Worm (Caenorhabditis elegans): ENCODE measurements around the gene atad-3.
A peak's percentile ranks its signal among the peaks of the same experiment; 100 is the strongest.

The atad-3 gene

DNA sequence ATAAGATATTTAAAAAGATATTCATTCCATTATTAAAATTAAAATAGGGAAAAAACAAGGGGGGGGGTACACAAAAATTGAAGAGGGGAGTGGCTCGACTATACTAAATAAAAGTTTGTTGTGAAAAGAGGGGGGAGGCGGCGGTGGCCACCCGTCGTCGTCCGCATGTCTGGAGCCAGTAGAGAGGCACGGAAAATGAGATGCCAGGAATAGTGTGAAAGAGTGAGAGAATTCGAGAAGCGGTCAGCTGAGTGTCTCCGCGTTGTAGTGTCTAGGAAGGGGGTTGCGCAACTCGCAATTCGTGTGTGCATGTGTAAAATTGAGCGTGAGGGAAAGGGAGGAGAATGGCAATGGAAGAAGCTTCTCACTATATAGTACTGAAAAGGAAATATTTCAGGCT, 46.5 kb upstream of the atad-3 start (continued):
- TF ChIP-seq mdl-1 (tag; optimal IDR thresholded peaks at IDR 0.05), result peak in 1 of 2 experiments; percentile 8
- no peak for TF ChIP-seq isw-1 (GFP tag; IDR thresholded peaks at IDR 0.05)
- peak in 1 of 3 experiments; percentile 27 for TF ChIP-seq ceh-82 (tag; optimal IDR thresholded peaks at IDR 0.05)
- no peak for TF ChIP-seq unc-30 (tag; optimal IDR thresholded peaks at IDR 0.05)
- no peak for TF ChIP-seq efl-3 (GFP tag; optimal IDR thresholded peaks at IDR 0.05)

DNA sequence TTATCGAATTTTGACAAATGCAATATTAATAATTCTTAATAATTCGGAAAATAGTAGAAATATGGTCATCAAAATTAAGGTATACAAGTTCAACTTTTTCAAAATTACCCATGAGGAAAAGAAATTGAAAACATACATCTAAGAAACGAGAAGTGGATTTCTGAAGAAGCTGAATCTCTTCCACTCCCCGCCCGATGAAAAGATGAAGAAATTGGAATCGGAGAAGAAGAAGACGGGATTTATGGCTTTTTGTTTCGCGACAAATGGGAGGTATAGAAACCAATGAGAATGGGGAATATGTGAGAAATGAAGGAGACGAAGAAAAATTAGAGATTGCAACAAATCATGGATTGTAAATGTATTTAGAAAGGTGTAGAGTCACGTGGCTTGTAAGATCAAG, 45.7 kb upstream of the atad-3 start:
- TF ChIP-seq egl-27 (tag; optimal IDR thresholded peaks at IDR 0.05), result no peak
- TF ChIP-seq dsc-1 (tag; optimal IDR thresholded peaks at IDR 0.05), result peak; percentile 54
- TF ChIP-seq nhr-71 (tag; optimal IDR thresholded peaks at IDR 0.05), result peak; percentile 46
- TF ChIP-seq ces-1 (GFP tag; optimal IDR thresholded peaks at IDR 0.05), result no peak
- TF ChIP-seq nhr-28 (tag; optimal IDR thresholded peaks at IDR 0.05), result no peak
- TF ChIP-seq lin-39 (tag; optimal IDR thresholded peaks at IDR 0.05), result no peak
- peak; percentile 43 for TF ChIP-seq rnt-1 (tag; optimal IDR thresholded peaks at IDR 0.05)
- no peak for TF ChIP-seq grh-1 (GFP tag; IDR thresholded peaks at IDR 0.05)
- no peak for TF ChIP-seq hlh-17 (GFP tag; optimal IDR thresholded peaks at IDR 0.05; ENCODE audit: borderline replicate concordance)
- no peak for TF ChIP-seq xbp-1 (tag; optimal IDR thresholded peaks at IDR 0.05)
- TF ChIP-seq F16B12.6 (tag; optimal IDR thresholded peaks at IDR 0.05), result no peak
- no peak for TF ChIP-seq pag-3 (tag; optimal IDR thresholded peaks at IDR 0.05; ENCODE audit: borderline replicate concordance, insufficient read depth)
- TF ChIP-seq mdl-1 (tag; optimal IDR thresholded peaks at IDR 0.05), result no peak
- TF ChIP-seq ztf-4 (tag; optimal IDR thresholded peaks at IDR 0.05), result no peak
- TF ChIP-seq vab-15 (tag; optimal IDR thresholded peaks at IDR 0.05), result no peak
- TF ChIP-seq ets-5 (GFP tag; IDR thresholded peaks at IDR 0.05), result no peak
- TF ChIP-seq aha-1 (tag; optimal IDR thresholded peaks at IDR 0.05), result no peak
- TF ChIP-seq irx-1 (tag; optimal IDR thresholded peaks at IDR 0.05), result no peak
- TF ChIP-seq nhr-19 (GFP tag; conservative IDR thresholded peaks at IDR 0.05), result no peak
- TF ChIP-seq hlh-4 (tag; optimal IDR thresholded peaks at IDR 0.05), result no peak
- TF ChIP-seq unc-86 (tag; optimal IDR thresholded peaks at IDR 0.05), result no peak
- TF ChIP-seq ceh-88 (GFP tag; IDR thresholded peaks at IDR 0.05), result no peak; the same call in 1 of the 2 replicates
- TF ChIP-seq blmp-1 (tag; optimal IDR thresholded peaks at IDR 0.05), result peak; percentile 53
- TF ChIP-seq nhr-47 (tag; optimal IDR thresholded peaks at IDR 0.05), result no peak
- TF ChIP-seq nhr-77 (tag; optimal IDR thresholded peaks at IDR 0.05), result no peak
- TF ChIP-seq sup-37 (GFP tag; optimal IDR thresholded peaks at IDR 0.05), result no peak
- TF ChIP-seq fos-1 (tag; optimal IDR thresholded peaks at IDR 0.05), result no peak
- TF ChIP-seq efl-3 (GFP tag; optimal IDR thresholded peaks at IDR 0.05), result no peak
- TF ChIP-seq alr-1 (tag; optimal IDR thresholded peaks at IDR 0.05; ENCODE audit: borderline replicate concordance), result no peak

DNA sequence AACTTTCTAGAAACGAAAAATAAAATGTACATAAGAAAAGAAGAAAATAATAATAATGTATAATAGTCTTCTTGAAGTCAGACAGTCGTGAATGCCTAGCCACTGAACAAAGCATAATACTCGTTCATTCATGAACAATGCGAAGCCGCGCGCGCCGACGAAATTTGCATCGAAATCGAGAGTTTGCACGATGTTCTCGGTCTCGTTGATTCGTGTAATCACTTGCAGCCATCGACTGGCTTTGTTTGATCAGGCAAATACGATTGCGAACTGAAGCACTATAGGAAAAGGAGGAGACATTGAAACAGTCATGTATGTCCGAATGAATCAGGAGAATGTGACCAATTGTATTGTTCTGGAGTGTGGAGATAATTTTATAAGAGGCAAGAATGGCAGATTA, 45.0 kb upstream of the atad-3 start:
- TF ChIP-seq mef-2 (tag; optimal IDR thresholded peaks at IDR 0.05) (no peak), mdl-1 (tag; optimal IDR thresholded peaks at IDR 0.05) (no peak), mep-1 (tag; optimal IDR thresholded peaks at IDR 0.05) (no peak), mab-9 (GFP tag; IDR thresholded peaks at IDR 0.05) (no peak), dpl-1 (GFP tag; optimal IDR thresholded peaks at IDR 0.05) (no peak), blmp-1 (tag; optimal IDR thresholded peaks at IDR 0.05) (peak; percentile 95), egl-27 (tag; optimal IDR thresholded peaks at IDR 0.05) (no peak), nhr-71 (tag; optimal IDR thresholded peaks at IDR 0.05) (no peak)

DNA sequence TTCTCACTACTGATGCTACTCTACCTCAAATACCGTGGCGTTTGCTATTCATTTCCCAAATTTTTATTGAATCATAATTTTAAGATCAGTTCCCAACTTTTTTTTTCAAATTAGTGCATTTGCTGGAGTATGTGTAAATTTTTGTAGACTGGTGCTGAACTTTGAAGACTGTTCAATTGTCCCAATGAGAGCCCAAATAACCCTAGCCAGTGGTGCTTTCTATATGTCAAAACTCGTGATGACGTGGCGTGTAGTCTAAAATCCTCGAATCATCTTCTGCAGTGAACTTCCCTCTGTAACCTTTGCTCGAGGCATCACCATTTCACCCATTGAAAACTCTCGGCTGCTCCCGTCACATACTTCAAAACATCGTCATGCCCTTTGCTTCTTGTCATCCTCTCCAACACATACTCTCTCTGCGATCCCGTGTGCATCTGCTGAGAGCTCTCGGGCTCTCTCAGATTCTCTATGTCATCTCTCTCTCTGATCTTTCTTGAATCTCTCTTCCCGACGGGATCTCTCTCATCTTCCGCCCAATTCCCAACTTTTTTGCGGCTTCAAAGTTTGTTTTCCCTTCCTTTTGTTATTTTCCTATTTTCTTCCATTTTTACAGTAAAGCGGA, 44.3 kb upstream of the atad-3 start:
- TF ChIP-seq unc-62 (GFP tag; optimal IDR thresholded peaks at IDR 0.05) (no peak), nhr-20 (tag; optimal IDR thresholded peaks at IDR 0.05) (no peak), ama-1 (optimal IDR thresholded peaks at IDR 0.05) (no peak), nhr-11 (tag; optimal IDR thresholded peaks at IDR 0.05) (peak; percentile 42), nhr-77 (tag; optimal IDR thresholded peaks at IDR 0.05) (no peak), unc-130 (tag; optimal IDR thresholded peaks at IDR 0.05) (peak; percentile 47), nhr-76 (tag; optimal IDR thresholded peaks at IDR 0.05) (no peak), lin-39 (tag; optimal IDR thresholded peaks at IDR 0.05) (no peak), lsy-2 (tag; optimal IDR thresholded peaks at IDR 0.05) (peak in 1 of 2 experiments; percentile 23), grh-1 (GFP tag; IDR thresholded peaks at IDR 0.05) (no peak), C04F5.9 (tag; optimal IDR thresholded peaks at IDR 0.05) (no peak), rnt-1 (tag; optimal IDR thresholded peaks at IDR 0.05) (peak; percentile 74), nhr-47 (tag; optimal IDR thresholded peaks at IDR 0.05) (no peak), egl-27 (tag; optimal IDR thresholded peaks at IDR 0.05) (no peak), nhr-90 (tag; optimal IDR thresholded peaks at IDR 0.05; ENCODE audit: poor library complexity) (no peak), sup-37 (GFP tag; optimal IDR thresholded peaks at IDR 0.05) (no peak), ztf-11 (tag; optimal IDR thresholded peaks at IDR 0.05) (no peak), nhr-84 (tag; optimal IDR thresholded peaks at IDR 0.05) (no peak), aly-2 (tag; optimal IDR thresholded peaks at IDR 0.05) (no peak)
